Fruit fly (Drosophila melanogaster) S2 (cell line): ENCODE measurements around the gene CG11964.

ENCODE experiments used
- CG8478 ChIP-seq: fragments of >200 bp; optimal IDR thresholded peaks from 2 replicates; lab custom pipeline; 2018
- CTCF ChIP-seq, 2 experiments: fragments of >200 bp; optimal IDR thresholded peaks; 2 replicates each; lab custom pipeline; 2018

DNA sequence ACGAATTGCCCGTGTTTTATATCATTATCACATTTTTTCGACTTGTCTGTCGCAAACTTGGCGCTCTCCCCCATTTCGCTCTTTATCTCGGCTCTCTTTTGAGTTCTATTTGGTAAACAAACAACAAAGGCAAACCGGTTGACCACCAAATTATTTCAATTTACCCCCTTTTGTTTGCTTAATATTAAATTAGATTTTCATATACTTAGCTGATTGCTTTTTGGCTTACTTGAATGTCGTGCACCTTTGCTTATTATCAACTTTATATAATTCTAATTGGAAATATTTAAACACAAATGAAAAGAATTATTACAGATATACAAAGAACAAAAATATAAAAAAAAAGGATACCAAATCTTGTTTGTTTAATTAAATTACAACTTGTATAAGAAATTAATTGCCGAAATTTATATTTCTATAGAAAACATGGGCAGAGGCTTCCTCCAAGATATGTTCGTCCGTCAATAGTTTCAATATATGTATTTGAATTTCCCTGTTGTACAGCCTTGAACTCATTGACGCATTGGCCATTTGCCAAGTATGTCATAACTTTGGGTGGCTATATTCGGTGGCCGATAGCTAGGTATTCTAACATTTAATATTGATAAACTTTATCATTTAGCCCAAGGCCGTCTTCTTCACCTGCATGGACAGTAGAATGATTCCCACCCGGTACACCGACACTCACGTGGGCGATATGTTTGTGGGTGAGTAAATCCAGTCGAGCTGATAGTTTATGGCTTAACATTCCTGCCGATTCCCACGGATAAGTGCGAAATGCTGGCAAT is 36.6 kb upstream of the CG11964 start:
- TF ChIP-seq CG8478 (lab: Kevin White, UChicago) (no peak), CTCF (optimal IDR thresholded peaks at IDR 0.05; lab: Kevin White, UChicago) (no peak)
